Worm (Caenorhabditis elegans) whole organism, midembryonic: ENCODE data around the gene Y51B9A.7.

Experiments used
- T22C8.4 ChIP-seq: fragments of 200-800 bp; sonication (Bioruptor generic); IDR thresholded peaks from 2 replicates; pipeline ENCODE4 v1.3.6; 2022; ENCODE audit warnings: missing genetic modification characterization, missing compliant biosample characterization
- flt-1 ChIP-seq: fragments of 200-800 bp; sonication (Bioruptor generic); IDR thresholded peaks from 2 replicates; pipeline ENCODE4 v1.3.6; 2022; ENCODE audit warnings: missing genetic modification characterization, missing compliant biosample characterization

DNA sequence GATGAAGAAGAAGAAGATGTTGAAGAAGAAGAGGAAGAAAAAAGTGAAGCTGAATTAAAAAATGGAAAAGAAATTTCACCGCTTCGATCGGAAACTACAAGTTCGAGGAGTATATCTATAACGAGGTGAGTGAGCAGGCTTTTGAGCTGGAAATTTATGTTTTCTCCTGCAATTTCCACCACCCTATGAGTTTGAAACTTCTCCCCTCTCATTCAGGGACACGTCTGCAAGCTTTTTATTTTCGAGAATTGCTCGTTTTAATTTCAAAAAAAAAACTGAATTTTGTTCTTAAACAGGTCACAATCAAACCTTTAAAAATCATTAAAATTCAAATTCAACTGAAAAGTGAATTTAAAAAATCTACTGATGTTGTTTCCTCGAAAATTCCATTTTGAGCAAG lies 37.6 kb upstream of the Y51B9A.7 start:
- TF ChIP-seq flt-1 (no peak), T22C8.4 (GFP tag; lab: Robert Waterston, UW) (no peak)
